Worm (Caenorhabditis elegans) whole organism, L4 larva: ENCODE data around the gene F13H8.3.

Experiments
- aly-2 ChIP-seq: sonication (generic microtip); optimal IDR thresholded peaks from 2 replicates; lab custom pipeline; 2018; ENCODE audit warnings: missing biosample characterization, missing genetic modification characterization
- attf-4 ChIP-seq: sonication (generic microtip); optimal IDR thresholded peaks from 3 replicates; lab custom pipeline; 2017; ENCODE audit warnings: missing biosample characterization, missing genetic modification characterization
- fos-1 ChIP-seq: fragments of 150-350 bp; optimal IDR thresholded peaks from 2 replicates; lab custom pipeline; 2014; ENCODE audit warnings: missing biosample characterization, missing genetic modification characterization
- jun-1 ChIP-seq: fragments of 150-350 bp; optimal IDR thresholded peaks from 2 replicates; lab custom pipeline; 2014; ENCODE audit warnings: missing biosample characterization, missing genetic modification reagents, missing genetic modification characterization
- lin-15B ChIP-seq: fragments of 150-350 bp; sonication (generic microtip); optimal IDR thresholded peaks from 3 replicates; lab custom pipeline; 2014; ENCODE audit warnings: missing biosample characterization, missing genetic modification characterization
- nhr-237 ChIP-seq: sonication (generic microtip); optimal IDR thresholded peaks from 2 replicates; lab custom pipeline; 2017; ENCODE audit warnings: missing biosample characterization, missing genetic modification characterization
- nhr-77 ChIP-seq: fragments of 150-350 bp; optimal IDR thresholded peaks from 2 replicates; lab custom pipeline; 2014; ENCODE audit warnings: missing biosample characterization, missing genetic modification characterization
- ztf-11 ChIP-seq: fragments of 150-350 bp; optimal IDR thresholded peaks from 2 replicates; lab custom pipeline; 2014; ENCODE audit warnings: missing biosample characterization, missing genetic modification characterization

- TF ChIP-seq lin-15B (tag; lab: Kevin White, UChicago) (no peak), ztf-11 (tag; lab: Kevin White, UChicago) (no peak), nhr-77 (no peak), nhr-237 (tag; lab: Kevin White, UChicago) (no peak), jun-1 (tag; lab: Kevin White, UChicago) (no peak), attf-4 (tag; lab: Kevin White, UChicago) (no peak), fos-1 (tag; lab: Kevin White, UChicago) (no peak), aly-2 (no peak)
Observed at ce11 chrII:6247011-6247410, 16.8 kb upstream of the F13H8.3 start, which contains the start of gene T24H7.2.
